Worm (Caenorhabditis elegans): ENCODE data around the gene mrps-10.

- TF ChIP-seq ama-1 (optimal IDR thresholded peaks at IDR 0.05): no peak
- TF ChIP-seq nhr-25 (tag; optimal IDR thresholded peaks at IDR 0.05): no peak
- TF ChIP-seq skn-1 (tag; optimal IDR thresholded peaks at IDR 0.05): no peak
- TF ChIP-seq nfya-1 (tag; optimal IDR thresholded peaks at IDR 0.05; ENCODE audit: insufficient read depth): peak; percentile 50
- no peak for TF ChIP-seq unc-62 (GFP tag; optimal IDR thresholded peaks at IDR 0.05)
- TF ChIP-seq nhr-237 (tag; optimal IDR thresholded peaks at IDR 0.05): no peak
- no peak for TF ChIP-seq nhr-77 (tag; optimal IDR thresholded peaks at IDR 0.05)
Measured at ce11 chrIII:12925947-12926607, at the start of gene mrps-10, which contains the start of gene npp-25.

Measured in whole organism, L3 larva.